Worm (Caenorhabditis elegans) whole organism, late embryonic: ENCODE results near the gene his-32.

Experiments
- ama-1 ChIP-seq: fragments of 150-350 bp; optimal IDR thresholded peaks from 2 replicates; lab custom pipeline; 2014
- elt-4 ChIP-seq: sonication (generic microtip); optimal IDR thresholded peaks from 2 replicates; lab custom pipeline; 2016; ENCODE audit warnings: missing genetic modification characterization, missing compliant biosample characterization
- lin-11 ChIP-seq: fragments of 200-800 bp; sonication (Bioruptor generic); optimal IDR thresholded peaks from 2 replicates; lab custom pipeline; 2018; ENCODE audit warnings: mild to moderate bottlenecking, missing genetic modification characterization, missing compliant biosample characterization
- pha-4 ChIP-seq: fragments of 150-350 bp; optimal IDR thresholded peaks from 2 replicates; lab custom pipeline; 2018; ENCODE audit warnings: missing biosample characterization, missing genetic modification reagents, missing genetic modification characterization
- sdc-2 ChIP-seq: sonication (generic microtip); optimal IDR thresholded peaks from 2 replicates; lab custom pipeline; 2016; ENCODE audit warnings: missing genotype, missing genetic modification characterization, missing compliant biosample characterization
- sox-2 ChIP-seq: fragments of 200-800 bp; sonication (Bioruptor generic); IDR thresholded peaks from 2 replicates; pipeline ENCODE4 v1.3.6; 2022; ENCODE audit warnings: missing genetic modification reagents, missing genetic modification characterization, missing compliant biosample characterization
- syd-9 ChIP-seq: sonication (generic microtip); optimal IDR thresholded peaks from 2 replicates; lab custom pipeline; 2016; ENCODE audit warnings: mild to moderate bottlenecking, missing genetic modification characterization, moderate library complexity, missing compliant biosample characterization
- tbx-7 ChIP-seq: sonication (generic microtip); optimal IDR thresholded peaks from 2 replicates; lab custom pipeline; 2016; ENCODE audit warnings: missing genotype, missing genetic modification characterization, missing compliant biosample characterization
- unc-55 ChIP-seq: sonication (generic microtip); optimal IDR thresholded peaks from 2 replicates; lab custom pipeline; 2017; ENCODE audit warnings: missing biosample characterization, missing genetic modification reagents, missing genetic modification characterization

DNA sequence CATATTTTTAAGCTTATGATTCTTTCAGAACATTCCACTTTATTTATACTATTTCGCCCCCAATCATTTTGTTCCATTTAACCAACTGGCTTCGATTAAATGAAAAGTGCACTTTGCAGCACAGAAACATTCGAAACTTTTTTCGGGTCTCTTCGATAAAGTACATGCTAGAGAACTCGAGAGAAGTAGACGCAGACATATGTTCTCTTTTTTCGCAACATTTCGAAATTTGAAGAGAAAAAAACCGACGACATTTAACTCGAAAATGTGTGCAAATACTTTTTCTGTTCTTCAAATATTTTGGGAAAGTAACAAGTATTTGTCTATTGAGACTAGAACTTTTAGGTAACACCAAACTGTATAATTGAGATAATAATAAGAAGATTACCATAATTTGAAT lies 42.8 kb downstream of the his-32 start:
- TF ChIP-seq lin-11 (no peak), pha-4 (tag; lab: Kevin White, UChicago) (no peak), syd-9 (no peak), elt-4 (no peak), unc-55 (GFP tag; lab: Kevin White, UChicago) (no peak), ama-1 (no peak), sdc-2 (no peak), tbx-7 (tag; lab: Kevin White, UChicago) (no peak), sox-2 (GFP tag; lab: Robert Waterston, UW) (no peak)
